Fruit fly (Drosophila melanogaster): ENCODE results near the gene lectin-29Ca.

- TF ChIP-seq psq (optimal IDR thresholded peaks at IDR 0.05) (no peak), h (optimal IDR thresholded peaks at IDR 0.05) (no peak), Myc (optimal IDR thresholded peaks at IDR 0.05) (no peak), insv (optimal IDR thresholded peaks at IDR 0.05) (no peak)
Observed at dm6 chr2L:8420259-8420930, 26.3 kb upstream of the lectin-29Ca start.
